Fruit fly (Drosophila melanogaster): ENCODE data around the gene CG5199.

dm6 chr3L:20410345-20410744 lies 42.3 kb downstream of the CG5199 start, which contains the start of gene CG13248:
- TF ChIP-seq insv (optimal IDR thresholded peaks at IDR 0.05) (no peak), ttk (optimal IDR thresholded peaks at IDR 0.05) (no peak), Myc (optimal IDR thresholded peaks at IDR 0.05) (no peak), h (optimal IDR thresholded peaks at IDR 0.05) (no peak)
